Worm (Caenorhabditis elegans): ENCODE measurements around the gene K01D12.9.
A peak's percentile ranks its signal among the peaks of the same experiment; 100 is the strongest.

Gene K01D12.9

DNA sequence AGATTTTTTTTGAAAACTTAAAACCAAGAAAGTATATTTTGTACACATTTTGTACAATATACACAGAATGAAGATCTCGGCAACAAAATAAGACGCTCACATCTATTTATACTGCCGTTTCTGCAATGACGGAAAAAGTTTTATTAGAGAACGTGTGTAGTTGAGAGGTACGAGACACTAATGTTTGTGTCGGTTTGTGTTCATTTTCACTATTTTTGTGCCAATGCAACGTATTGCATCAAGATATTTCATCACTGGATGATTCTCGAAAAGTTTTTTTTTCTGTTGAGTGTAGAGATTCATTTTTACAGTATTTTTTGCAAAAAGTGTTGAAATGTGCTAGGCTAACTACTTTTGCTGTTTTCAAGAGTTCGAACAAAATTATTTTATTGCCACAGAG, 4.6 kb upstream of the K01D12.9 start:
- no peak for TF ChIP-seq lsl-1 (GFP tag; optimal IDR thresholded peaks at IDR 0.05)
- TF ChIP-seq nhr-80 (tag; optimal IDR thresholded peaks at IDR 0.05) = peak; percentile 6
- TF ChIP-seq hmg-1.2 (GFP tag; IDR thresholded peaks at IDR 0.05) = peak; percentile 39; the same call in 1 of the 2 replicates
- no peak for TF ChIP-seq unc-62 (GFP tag; optimal IDR thresholded peaks at IDR 0.05)
- no peak for TF ChIP-seq cebp-1 (GFP tag; IDR thresholded peaks at IDR 0.05)
- peak; percentile 83 for TF ChIP-seq cebp-1 (tag; optimal IDR thresholded peaks at IDR 0.05)
- no peak for TF ChIP-seq him-1 (tag; optimal IDR thresholded peaks at IDR 0.05)
- no peak for TF ChIP-seq F23B12.7 (tag; optimal IDR thresholded peaks at IDR 0.05; ENCODE audit: insufficient read depth)
- no peak for TF ChIP-seq lin-40 (tag; optimal IDR thresholded peaks at IDR 0.05)
- TF ChIP-seq let-607 (tag; optimal IDR thresholded peaks at IDR 0.05) = no peak
- no peak for TF ChIP-seq dox-1 (GFP tag; IDR thresholded peaks at IDR 0.05)

DNA sequence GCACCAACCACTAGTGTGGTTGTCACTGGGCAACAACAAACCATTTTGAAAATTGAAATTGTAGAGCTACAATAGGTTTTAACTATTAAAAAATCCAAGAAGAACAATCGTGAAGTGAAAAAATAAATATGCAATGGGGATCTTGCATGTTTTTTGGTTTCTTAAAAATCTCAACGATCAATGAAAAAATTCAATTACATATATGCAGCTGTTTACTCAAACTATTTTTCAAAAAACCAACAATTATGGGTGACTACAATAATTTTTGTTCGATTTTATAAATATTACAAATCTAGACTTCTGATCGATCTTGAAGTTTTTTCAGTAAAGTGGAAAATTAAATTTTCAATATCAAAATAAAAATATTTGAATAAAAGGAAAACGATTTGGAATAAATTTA, 4.1 kb upstream of the K01D12.9 start, which contains the start of gene cdr-4:
Gene cdr-4, minus strand, starts transcription at position 101 of the 400 bp plus-strand sequence.
- TF ChIP-seq sdz-38 (tag; optimal IDR thresholded peaks at IDR 0.05) (no peak), F10E7.11 (tag; optimal IDR thresholded peaks at IDR 0.05) (no peak), lin-26 (GFP tag; IDR thresholded peaks at IDR 0.05) (no peak), die-1 (tag; optimal IDR thresholded peaks at IDR 0.05) (no peak), mes-4 (tag; optimal IDR thresholded peaks at IDR 0.05) (no peak), madf-8 (GFP tag; conservative IDR thresholded peaks at IDR 0.05) (no peak), somi-1 (GFP tag; optimal IDR thresholded peaks at IDR 0.05) (no peak), rec-8 (tag; optimal IDR thresholded peaks at IDR 0.05) (no peak), zfh-2 (GFP tag; conservative IDR thresholded peaks at IDR 0.05) (no peak), B0019.2 (GFP tag; conservative IDR thresholded peaks at IDR 0.05) (no peak)

DNA sequence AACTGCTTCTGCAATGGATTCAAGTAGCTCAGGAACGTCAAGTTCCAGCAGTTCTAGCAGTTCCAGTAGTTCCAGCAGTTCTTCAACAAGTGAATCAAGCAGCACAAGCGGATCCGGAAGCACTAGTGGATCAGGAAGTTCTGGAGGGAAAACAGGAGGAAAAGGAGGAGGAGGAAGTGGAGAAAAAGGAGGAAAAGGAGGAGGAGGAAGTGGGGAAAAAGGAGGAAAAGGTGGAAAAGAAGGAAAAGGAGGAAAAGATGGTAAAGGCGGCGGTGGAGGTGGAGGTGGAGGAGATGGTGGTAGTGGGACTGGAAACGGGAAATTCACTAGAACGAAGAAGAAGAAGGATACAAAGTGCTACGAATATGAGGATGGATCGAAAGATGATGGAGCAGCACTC, 2.1 kb upstream of the K01D12.9 start:
- TF ChIP-seq nfya-1 (tag; optimal IDR thresholded peaks at IDR 0.05; ENCODE audit: borderline replicate concordance, insufficient read depth) (no peak), die-1 (tag; optimal IDR thresholded peaks at IDR 0.05) (no peak), mel-28 (tag; optimal IDR thresholded peaks at IDR 0.05; ENCODE audit: borderline replicate concordance) (no peak), F52B5.7 (tag; optimal IDR thresholded peaks at IDR 0.05) (no peak), egrh-3 (GFP tag; IDR thresholded peaks at IDR 0.05) (peak; percentile 49), lin-26 (GFP tag; IDR thresholded peaks at IDR 0.05) (no peak), gei-17 (GFP tag; optimal IDR thresholded peaks at IDR 0.05) (peak; percentile 20), K12H6.12 (tag; optimal IDR thresholded peaks at IDR 0.05) (no peak)

DNA sequence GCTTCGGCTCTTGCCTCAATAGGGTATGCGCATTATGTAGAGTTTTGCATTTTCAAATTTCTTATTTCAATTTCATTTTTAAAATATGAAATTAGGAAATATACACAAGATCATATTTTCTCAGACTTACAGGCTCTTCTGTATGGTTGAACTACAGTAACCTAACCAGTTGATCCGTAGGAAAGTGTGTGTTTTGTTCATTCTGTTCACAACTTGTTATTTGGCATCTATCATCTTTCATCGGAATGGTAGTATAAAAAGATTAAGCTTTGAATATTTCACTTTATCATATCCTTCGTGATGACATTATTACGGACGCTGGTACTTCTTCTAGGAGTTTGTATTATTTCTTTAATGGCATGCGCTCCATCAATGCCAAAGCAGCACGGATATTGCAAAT, 1.5 kb upstream of the K01D12.9 start, which contains the start of gene K01D12.10:
Gene K01D12.10, plus strand, starts transcription at position 301 of the 400 bp plus-strand sequence.
- TF ChIP-seq C17E4.6 (GFP tag; IDR thresholded peaks at IDR 0.05) = no peak
- no peak for TF ChIP-seq lir-1 (GFP tag; conservative IDR thresholded peaks at IDR 0.05)
- TF ChIP-seq nhr-27 (tag; optimal IDR thresholded peaks at IDR 0.05) = no peak
- TF ChIP-seq ets-4 (GFP tag; optimal IDR thresholded peaks at IDR 0.05) = no peak
- no peak for TF ChIP-seq ztf-3 (GFP tag; optimal IDR thresholded peaks at IDR 0.05)
- no peak for TF ChIP-seq let-607 (tag; optimal IDR thresholded peaks at IDR 0.05)
- no peak for TF ChIP-seq F22D6.2 (tag; optimal IDR thresholded peaks at IDR 0.05)
- TF ChIP-seq ceh-91 (GFP tag; IDR thresholded peaks at IDR 0.05) = no peak
- no peak for TF ChIP-seq egl-18 (GFP tag; IDR thresholded peaks at IDR 0.05)
- no peak for TF ChIP-seq madf-6 (GFP tag; IDR thresholded peaks at IDR 0.05)
